Worm (Caenorhabditis elegans) whole organism, L4 larva: Measurements from ENCODE around the gene stc-1.

ENCODE experiments used
- F10B5.3 ChIP-seq: sonication (generic microtip); optimal IDR thresholded peaks from 2 replicates; lab custom pipeline; 2016; ENCODE audit warnings: mild to moderate bottlenecking, missing genetic modification characterization, missing compliant biosample characterization
- F49E8.2 ChIP-seq: sonication (generic microtip); optimal IDR thresholded peaks from 2 replicates; lab custom pipeline; 2016; ENCODE audit warnings: missing compliant biosample characterization, mild to moderate bottlenecking, missing genetic modification characterization, borderline replicate concordance
- T20F7.1 ChIP-seq: fragments of 200-800 bp; sonication (Bioruptor generic); optimal IDR thresholded peaks from 2 replicates; lab custom pipeline; 2018; ENCODE audit warnings: mild to moderate bottlenecking, missing genetic modification characterization, missing compliant biosample characterization
- T26A8.4 ChIP-seq: fragments of 200-800 bp; sonication (Bioruptor generic); IDR thresholded peaks from 2 replicates; pipeline ENCODE4 v1.3.6; 2022; ENCODE audit warnings: missing genetic modification characterization, missing compliant biosample characterization
- Y75B8A.6 ChIP-seq: fragments of 200-800 bp; sonication (Bioruptor generic); IDR thresholded peaks from 2 replicates; pipeline ENCODE4 v1.3.6; 2022; ENCODE audit warnings: missing genetic modification reagents, missing genetic modification characterization, missing compliant biosample characterization
- aha-1 ChIP-seq: fragments of 150-350 bp; peaks from one replicate; lab custom pipeline; 2014; ENCODE audit warnings: missing biosample characterization, missing genetic modification characterization
- aly-2 ChIP-seq: sonication (generic microtip); optimal IDR thresholded peaks from 2 replicates; lab custom pipeline; 2018; ENCODE audit warnings: missing biosample characterization, missing genetic modification characterization
- arid-1 ChIP-seq: fragments of 200-800 bp; sonication (Bioruptor generic); conservative IDR thresholded peaks from 2 replicates; pipeline ENCODE4 v1.3.6; 2022; ENCODE audit warnings: missing genetic modification reagents, missing genetic modification characterization, missing compliant biosample characterization
- attf-4 ChIP-seq: sonication (generic microtip); optimal IDR thresholded peaks from 3 replicates; lab custom pipeline; 2017; ENCODE audit warnings: missing biosample characterization, missing genetic modification characterization
- ceh-20 ChIP-seq: fragments of 200-800 bp; sonication (Bioruptor generic); IDR thresholded peaks from 2 replicates; pipeline ENCODE4 v1.3.6; 2022; ENCODE audit warnings: missing genetic modification reagents, missing genetic modification characterization, missing compliant biosample characterization
- ceh-32 ChIP-seq: sonication (generic microtip); optimal IDR thresholded peaks from 2 replicates; lab custom pipeline; 2016; ENCODE audit warnings: mild to moderate bottlenecking, missing genetic modification characterization, missing compliant biosample characterization; ENCODE audit not compliant: poor library complexity
- ceh-62 ChIP-seq: sonication (generic microtip); optimal IDR thresholded peaks from 2 replicates; lab custom pipeline; 2017; ENCODE audit warnings: missing biosample characterization, missing genetic modification characterization
- daf-12 ChIP-seq: fragments of 150-350 bp; optimal IDR thresholded peaks from 2 replicates; lab custom pipeline; 2014; ENCODE audit warnings: missing biosample characterization, missing genetic modification reagents, missing genetic modification characterization
- daf-16 ChIP-seq, 3 experiments: sonication (generic microtip); optimal IDR thresholded peaks; 2 replicates each; lab custom pipeline; 2016 to 2017; ENCODE audit warnings: missing genetic modification characterization in 3 of 3, missing genetic modification reagents in 3 of 3, mild to moderate bottlenecking in 2 of 3, missing compliant biosample characterization in 2 of 3, missing biosample characterization in 1 of 3, moderate library complexity in 1 of 3
- dmd-6 ChIP-seq: fragments of 200-800 bp; sonication (Bioruptor generic); IDR thresholded peaks from 2 replicates; pipeline ENCODE4 v1.3.6; 2022; ENCODE audit warnings: missing genetic modification reagents, missing genetic modification characterization, missing compliant biosample characterization
- dpl-1 ChIP-seq: fragments of 150-350 bp; optimal IDR thresholded peaks from 2 replicates; lab custom pipeline; 2014; ENCODE audit warnings: missing biosample characterization, missing genetic modification reagents, missing genetic modification characterization
- duxl-1 ChIP-seq: sonication (generic microtip); optimal IDR thresholded peaks from 2 replicates; lab custom pipeline; 2016; ENCODE audit warnings: mild to moderate bottlenecking, missing genetic modification characterization, moderate library complexity, missing compliant biosample characterization; ENCODE audit not compliant: poor library complexity
- dve-1 ChIP-seq: sonication (generic microtip); optimal IDR thresholded peaks from 2 replicates; lab custom pipeline; 2017; ENCODE audit warnings: antibody characterized with exemption, mild to moderate bottlenecking, missing genetic modification characterization, missing compliant biosample characterization; ENCODE audit not compliant: insufficient read depth
- egl-27 ChIP-seq: sonication (generic microtip); optimal IDR thresholded peaks from 3 replicates; lab custom pipeline; 2017; ENCODE audit warnings: missing biosample characterization, missing genetic modification reagents, missing genetic modification characterization
- gei-8 ChIP-seq: fragments of 200-800 bp; sonication (Bioruptor generic); optimal IDR thresholded peaks from 2 replicates; lab custom pipeline; 2018; ENCODE audit warnings: mild to moderate bottlenecking, missing genetic modification characterization, missing compliant biosample characterization
- hif-1 ChIP-seq, 2 experiments: sonication (generic microtip); optimal IDR thresholded peaks; 2 replicates each; lab custom pipeline; 2016 to 2017; ENCODE audit warnings: missing compliant biosample characterization in 2 of 2, missing genetic modification characterization in 2 of 2, missing genetic modification reagents in 2 of 2, missing genotype in 2 of 2, mild to moderate bottlenecking in 1 of 2
- hlh-11 ChIP-seq: fragments of 200-800 bp; sonication (Bioruptor generic); optimal IDR thresholded peaks from 2 replicates; lab custom pipeline; 2018; ENCODE audit warnings: mild to moderate bottlenecking, missing genetic modification characterization, missing compliant biosample characterization
- hmg-1.1 ChIP-seq: fragments of 200-800 bp; sonication (Bioruptor generic); IDR thresholded peaks from 2 replicates; pipeline ENCODE4 v1.3.6; 2022; ENCODE audit warnings: missing genetic modification reagents, missing genetic modification characterization, missing compliant biosample characterization
- lin-38 ChIP-seq: fragments of 200-800 bp; sonication (Bioruptor generic); IDR thresholded peaks from 2 replicates; pipeline ENCODE4 v1.3.6; 2022; ENCODE audit warnings: missing genetic modification reagents, missing genetic modification characterization, missing compliant biosample characterization
- lir-3 ChIP-seq: sonication (generic microtip); optimal IDR thresholded peaks from 2 replicates; lab custom pipeline; 2016; ENCODE audit warnings: mild to moderate bottlenecking, missing genetic modification characterization, missing compliant biosample characterization
- lsy-2 ChIP-seq, 2 experiments: fragments of 150-350 bp in 1 of 2; sonication (generic microtip) in 1 of 2; optimal IDR thresholded peaks; 2 replicates each; lab custom pipeline; 2014 to 2017; ENCODE audit warnings: missing biosample characterization in 2 of 2, missing genetic modification characterization in 2 of 2
- mdt-29 ChIP-seq: fragments of 200-800 bp; sonication (Bioruptor generic); IDR thresholded peaks from 2 replicates; pipeline ENCODE4 v1.3.6; 2022; ENCODE audit warnings: missing genetic modification reagents, missing genetic modification characterization, missing compliant biosample characterization
- mes-2 ChIP-seq: sonication (generic microtip); optimal IDR thresholded peaks from 2 replicates; lab custom pipeline; 2016; ENCODE audit warnings: missing genotype, mild to moderate bottlenecking, missing genetic modification characterization, missing compliant biosample characterization; ENCODE audit not compliant: poor library complexity, severe bottlenecking
- nhr-10 ChIP-seq: fragments of 150-350 bp; optimal IDR thresholded peaks from 2 replicates; lab custom pipeline; 2014; ENCODE audit warnings: missing biosample characterization, missing genetic modification characterization
- nhr-25 ChIP-seq: sonication (generic microtip); optimal IDR thresholded peaks from 2 replicates; lab custom pipeline; 2017; ENCODE audit warnings: missing genetic modification characterization, mild to moderate bottlenecking, missing compliant biosample characterization, antibody characterized with exemption, moderate library complexity, borderline replicate concordance; ENCODE audit not compliant: insufficient read depth
- nhr-28 ChIP-seq: fragments of 150-350 bp; optimal IDR thresholded peaks from 2 replicates; lab custom pipeline; 2014; ENCODE audit warnings: missing biosample characterization, missing genetic modification characterization
- nhr-6 ChIP-seq: fragments of 150-350 bp; optimal IDR thresholded peaks from 2 replicates; lab custom pipeline; 2014; ENCODE audit warnings: missing biosample characterization, missing genetic modification characterization
- nhr-76 ChIP-seq: fragments of 150-350 bp; optimal IDR thresholded peaks from 2 replicates; lab custom pipeline; 2014; ENCODE audit warnings: missing biosample characterization, missing genetic modification characterization
- nhr-77 ChIP-seq: fragments of 150-350 bp; optimal IDR thresholded peaks from 2 replicates; lab custom pipeline; 2014; ENCODE audit warnings: missing biosample characterization, missing genetic modification characterization
- pqm-1 ChIP-seq: sonication (generic microtip); optimal IDR thresholded peaks from 2 replicates; lab custom pipeline; 2017; ENCODE audit warnings: missing biosample characterization, missing genetic modification characterization
- rbr-2 ChIP-seq: sonication (generic microtip); optimal IDR thresholded peaks from 2 replicates; lab custom pipeline; 2016; ENCODE audit warnings: missing genotype, missing genetic modification characterization, missing compliant biosample characterization
- saeg-2 ChIP-seq: fragments of 200-800 bp; sonication (Bioruptor generic); IDR thresholded peaks from 2 replicates; pipeline ENCODE4 v1.3.6; 2022; ENCODE audit warnings: missing genetic modification reagents, missing genetic modification characterization, missing compliant biosample characterization
- tra-1 ChIP-seq: fragments of 200-800 bp; sonication (Bioruptor generic); IDR thresholded peaks from 2 replicates; pipeline ENCODE4 v1.3.6; 2022; ENCODE audit warnings: missing genetic modification reagents, missing genetic modification characterization, missing compliant biosample characterization
- unc-62 ChIP-seq, 3 experiments: fragments of 150-350 bp in 1 of 3; sonication (generic microtip); optimal IDR thresholded peaks in 2 of 3; peaks in 1 of 3; 1 replicate in 1 of 3; 2 replicates in 2 of 3; lab custom pipeline; 2014 to 2017; ENCODE audit warnings: missing biosample characterization in 3 of 3, missing genetic modification characterization in 3 of 3, missing genetic modification reagents in 3 of 3, missing genotype in 1 of 3
- zfp-2 ChIP-seq: sonication (generic microtip); optimal IDR thresholded peaks from 2 replicates; lab custom pipeline; 2016; ENCODE audit warnings: mild to moderate bottlenecking, missing genetic modification characterization, missing compliant biosample characterization
- zip-2 ChIP-seq: fragments of 150-350 bp; optimal IDR thresholded peaks from 2 replicates; lab custom pipeline; 2014; ENCODE audit warnings: missing biosample characterization, missing genetic modification characterization

stc-1 gene

DNA sequence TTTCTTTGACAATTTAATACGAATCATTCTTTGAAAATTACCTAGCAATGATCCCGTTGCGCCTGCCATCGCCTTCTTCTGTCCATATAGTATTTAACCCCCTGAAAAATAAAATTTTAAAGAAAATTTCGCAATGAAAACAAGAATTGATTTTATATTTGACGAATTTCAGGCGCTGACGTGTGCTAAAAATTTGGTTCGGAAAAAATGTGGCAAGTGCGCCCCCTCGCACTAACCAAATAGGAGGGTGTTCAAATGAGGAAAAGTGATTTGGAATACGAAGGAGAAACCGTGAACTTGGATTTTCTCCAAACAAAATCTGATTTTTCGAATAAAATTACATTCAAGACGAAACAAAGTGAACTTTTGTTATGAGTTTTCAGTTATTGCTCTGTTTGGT, at the start of gene stc-1:
TSS of gene stc-1 (minus strand) at position 101 of the 400 bp plus-strand sequence.
- no peak for TF ChIP-seq rbr-2
- TF ChIP-seq pqm-1 (tag; lab: Kevin White, UChicago): peak; percentile 20
- TF ChIP-seq mdt-29 (GFP tag; lab: Robert Waterston, UW): no peak
- TF ChIP-seq aha-1: peak; percentile 23
- no peak for TF ChIP-seq ceh-20
- TF ChIP-seq nhr-25 (tag; lab: Kevin White, UChicago): no peak
- no peak for TF ChIP-seq daf-12
- TF ChIP-seq dpl-1 (GFP tag; lab: Kevin White, UChicago): peak; percentile 70
- TF ChIP-seq dve-1: peak; percentile 43
- peak; percentile 35; the same call in 1 of the 2 replicates for TF ChIP-seq T26A8.4
- no peak for TF ChIP-seq F10B5.3
- TF ChIP-seq lin-38 (GFP tag; lab: Robert Waterston, UW): peak; percentile 81
- TF ChIP-seq nhr-10 (tag; lab: Kevin White, UChicago): peak; percentile 1
- TF ChIP-seq mes-2 (tag; lab: Kevin White, UChicago): peak; percentile 59
- no peak for TF ChIP-seq saeg-2 (GFP tag; lab: Robert Waterston, UW)
- no peak for TF ChIP-seq aly-2 (tag; lab: Kevin White, UChicago)
- TF ChIP-seq zfp-2 (tag; lab: Kevin White, UChicago): no peak
- no peak for TF ChIP-seq daf-16 (GFP tag; optimal IDR thresholded peaks at IDR 0.05; lab: Kevin White, UChicago)
- peak; percentile 33 for TF ChIP-seq daf-16 (tag; optimal IDR thresholded peaks at IDR 0.05; lab: Kevin White, UChicago)
- TF ChIP-seq egl-27 (tag; lab: Kevin White, UChicago): no peak
- TF ChIP-seq nhr-28: peak; percentile 39
- TF ChIP-seq arid-1: 0 out of 2 replicates have a peak, but pooled peaks have one; percentile 22
- no peak for TF ChIP-seq dmd-6
- TF ChIP-seq lsy-2 (tag; optimal IDR thresholded peaks at IDR 0.05; lab: Kevin White, UChicago): peak in 1 of 2 experiments; percentile 45
- TF ChIP-seq unc-62 (GFP tag; optimal IDR thresholded peaks at IDR 0.05 in 1 of 2; lab: Kevin White, UChicago): no peak
- no peak for TF ChIP-seq unc-62 (tag; optimal IDR thresholded peaks at IDR 0.05; lab: Kevin White, UChicago)
- no peak for TF ChIP-seq zip-2
- TF ChIP-seq nhr-6 (tag; lab: Kevin White, UChicago): peak; percentile 53
- TF ChIP-seq, all 104 proteins: peak for 13

DNA sequence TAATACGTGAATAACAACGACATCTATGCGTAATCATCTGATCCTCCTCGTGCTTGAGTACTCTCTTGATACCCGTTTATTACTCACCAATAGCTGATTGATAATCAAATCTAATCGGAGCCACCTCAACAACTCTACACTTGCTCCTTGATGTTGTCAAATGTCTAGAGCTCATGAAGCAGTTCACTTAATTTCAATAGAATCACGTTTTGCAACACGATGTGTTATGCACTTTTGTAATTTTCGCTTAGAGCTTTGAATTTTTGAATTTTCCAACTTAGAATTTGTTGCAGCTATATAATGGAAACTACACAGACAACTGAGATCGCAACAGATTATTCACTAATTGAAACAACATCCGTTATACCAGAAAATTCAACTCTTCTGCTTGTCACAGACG, 46.5 kb upstream of the stc-1 start, which contains the start of gene T22C8.1:
TSS of gene T22C8.1 (plus strand) at position 301 of the 400 bp plus-strand sequence.
- TF ChIP-seq hlh-11 (tag; lab: Kevin White, UChicago) (no peak), ceh-32 (tag; lab: Kevin White, UChicago) (no peak), duxl-1 (tag; lab: Kevin White, UChicago) (no peak), gei-8 (GFP tag; lab: Kevin White, UChicago) (no peak), lir-3 (tag; lab: Kevin White, UChicago) (no peak), ceh-62 (tag; lab: Kevin White, UChicago) (no peak), zfp-2 (tag; lab: Kevin White, UChicago) (no peak), nhr-6 (tag; lab: Kevin White, UChicago) (no peak), lsy-2 (tag; optimal IDR thresholded peaks at IDR 0.05; lab: Kevin White, UChicago) (no peak), nhr-76 (tag; lab: Kevin White, UChicago) (no peak), Y75B8A.6 (no peak), T20F7.1 (GFP tag; lab: Kevin White, UChicago) (no peak), nhr-77 (tag; lab: Kevin White, UChicago) (no peak), hif-1 (tag; optimal IDR thresholded peaks at IDR 0.05; lab: Kevin White, UChicago) (no peak), attf-4 (tag; lab: Kevin White, UChicago) (no peak), ceh-20 (no peak), F49E8.2 (no peak), hmg-1.1 (GFP tag; lab: Robert Waterston, UW) (no peak), tra-1 (GFP tag; lab: Robert Waterston, UW) (no peak)
